Fruit fly (Drosophila melanogaster) whole organism, embryonic: ENCODE data around the gene deltaCOP.

Source experiments
- Bdp1 ChIP-seq: fragments of 200-800 bp; sonication (Bioruptor generic); optimal IDR thresholded peaks from 3 replicates; lab custom pipeline; 2016; ENCODE audit warnings: missing biosample characterization, missing genetic modification characterization
- CG10431 ChIP-seq: fragments of 200-800 bp; sonication (Bioruptor generic); optimal IDR thresholded peaks from 3 replicates; lab custom pipeline; 2018; ENCODE audit warnings: missing biosample characterization, mild to moderate bottlenecking, missing genetic modification characterization
- CG11456 ChIP-seq: fragments of 200-800 bp; sonication (Bioruptor generic); IDR thresholded peaks from 3 replicates; pipeline ENCODE4 v1.3.6; 2022; ENCODE audit warnings: missing biosample characterization, missing genetic modification characterization
- CG12155 ChIP-seq: fragments of 200-800 bp; sonication (Bioruptor generic); optimal IDR thresholded peaks from 3 replicates; lab custom pipeline; 2016; ENCODE audit warnings: missing biosample characterization, missing genetic modification characterization
- CG12219 ChIP-seq: fragments of 200-800 bp; sonication (Bioruptor generic); optimal IDR thresholded peaks from 3 replicates; lab custom pipeline; 2018; ENCODE audit warnings: missing biosample characterization, mild to moderate bottlenecking, missing genetic modification characterization
- CG14965 ChIP-seq: fragments of 200-800 bp; sonication (Bioruptor generic); optimal IDR thresholded peaks from 2 replicates; lab custom pipeline; 2016; ENCODE audit warnings: missing biosample characterization, missing genetic modification characterization, borderline replicate concordance
- CG15696 ChIP-seq: fragments of 200-800 bp; sonication (Bioruptor generic); optimal IDR thresholded peaks from 2 replicates; lab custom pipeline; 2019; ENCODE audit warnings: missing biosample characterization, mild to moderate bottlenecking, missing genetic modification characterization, moderate library complexity
- CG16815 ChIP-seq: fragments of 200-800 bp; sonication (Bioruptor generic); optimal IDR thresholded peaks from 3 replicates; lab custom pipeline; 2017; ENCODE audit warnings: missing biosample characterization, mild to moderate bottlenecking, missing genetic modification characterization
- CG17359 ChIP-seq: fragments of 200-800 bp; sonication (Bioruptor generic); optimal IDR thresholded peaks from 3 replicates; lab custom pipeline; 2018; ENCODE audit warnings: missing biosample characterization, mild to moderate bottlenecking, missing genetic modification characterization, moderate library complexity
- CG18262 ChIP-seq: fragments of 200-800 bp; optimal IDR thresholded peaks from 3 replicates; lab custom pipeline; 2019; ENCODE audit warnings: missing biosample characterization, mild to moderate bottlenecking, missing genetic modification characterization, moderate library complexity
- CG1832 ChIP-seq: fragments of 200-800 bp; sonication (Bioruptor generic); optimal IDR thresholded peaks from 2 replicates; lab custom pipeline; 2017; ENCODE audit warnings: missing biosample characterization, mild to moderate bottlenecking, missing genetic modification characterization, inconsistent platforms
- CG18476 ChIP-seq: fragments of 200-800 bp; sonication (Bioruptor generic); optimal IDR thresholded peaks from 2 replicates; lab custom pipeline; 2016; ENCODE audit warnings: missing biosample characterization, mild to moderate bottlenecking, missing genetic modification characterization
- CG32532 ChIP-seq: fragments of 200-800 bp; sonication (Bioruptor generic); IDR thresholded peaks from 2 replicates; pipeline ENCODE4 v1.3.6; 2022; ENCODE audit warnings: missing biosample characterization, missing genetic modification characterization
- CG32767 ChIP-seq: fragments of 200-800 bp; sonication (Bioruptor generic); IDR thresholded peaks from 2 replicates; pipeline ENCODE4 v1.3.6; 2022; ENCODE audit warnings: missing biosample characterization, missing genetic modification characterization
- CG33557 ChIP-seq: fragments of 200-800 bp; sonication (Bioruptor generic); optimal IDR thresholded peaks from 2 replicates; lab custom pipeline; 2019; ENCODE audit warnings: missing biosample characterization, mild to moderate bottlenecking, missing genetic modification characterization, moderate library complexity
- CG42726 ChIP-seq: fragments of 200-800 bp; sonication (Bioruptor generic); IDR thresholded peaks from 2 replicates; pipeline ENCODE4 v1.3.6; 2022; ENCODE audit warnings: missing biosample characterization, missing genetic modification characterization; ENCODE audit not compliant: partially characterized antibody
- CG4404 ChIP-seq: fragments of 200-800 bp; sonication (Bioruptor generic); IDR thresholded peaks from 2 replicates; pipeline ENCODE4 v1.3.6; 2022; ENCODE audit warnings: missing biosample characterization, missing genetic modification characterization
- CG7839 ChIP-seq: fragments of 200-800 bp; sonication (Bioruptor generic); optimal IDR thresholded peaks from 3 replicates; lab custom pipeline; 2018; ENCODE audit warnings: missing biosample characterization, mild to moderate bottlenecking, missing genetic modification characterization, moderate library complexity
- CG8359 ChIP-seq: fragments of 200-800 bp; sonication (Bioruptor generic); optimal IDR thresholded peaks from 2 replicates; lab custom pipeline; 2017; ENCODE audit warnings: missing biosample characterization, mild to moderate bottlenecking, missing genetic modification characterization, borderline replicate concordance
- CG8388 ChIP-seq: fragments of 200-800 bp; sonication (Bioruptor generic); optimal IDR thresholded peaks from 2 replicates; lab custom pipeline; 2019; ENCODE audit warnings: missing biosample characterization, mild to moderate bottlenecking, missing genetic modification characterization, moderate library complexity
- CG8944 ChIP-seq: fragments of 200-800 bp; sonication (Bioruptor generic); optimal IDR thresholded peaks from 3 replicates; lab custom pipeline; 2016; ENCODE audit warnings: missing biosample characterization, missing genetic modification characterization
- D19A ChIP-seq: fragments of 200-800 bp; optimal IDR thresholded peaks from 3 replicates; lab custom pipeline; 2019; ENCODE audit warnings: missing biosample characterization, mild to moderate bottlenecking, missing genetic modification characterization, moderate library complexity
- Fer3 ChIP-seq: fragments of 200-800 bp; sonication (Bioruptor generic); optimal IDR thresholded peaks from 2 replicates; lab custom pipeline; 2018; ENCODE audit warnings: missing biosample characterization, mild to moderate bottlenecking, missing genetic modification characterization, moderate library complexity
- HLH4C ChIP-seq: fragments of 200-800 bp; sonication (Bioruptor generic); IDR thresholded peaks from 3 replicates; pipeline ENCODE4 v1.3.6; 2022; ENCODE audit warnings: missing biosample characterization, missing genetic modification characterization; ENCODE audit not compliant: partially characterized antibody
- HmgZ ChIP-seq: fragments of 200-800 bp; sonication (Bioruptor generic); optimal IDR thresholded peaks from 2 replicates; lab custom pipeline; 2018; ENCODE audit warnings: missing biosample characterization, mild to moderate bottlenecking, missing genetic modification characterization
- Hr51 ChIP-seq, 2 experiments: fragments of 200-800 bp; sonication (Bioruptor generic); optimal IDR thresholded peaks; 2 replicates in 1 of 2; 3 replicates in 1 of 2; lab custom pipeline; 2016 to 2018; ENCODE audit warnings: missing biosample characterization in 2 of 2, missing genetic modification characterization in 2 of 2, mild to moderate bottlenecking in 1 of 2, moderate library complexity in 1 of 2
- Rx ChIP-seq: fragments of 200-800 bp; sonication (Bioruptor generic); IDR thresholded peaks from 2 replicates; pipeline ENCODE4 v1.3.6; 2022; ENCODE audit warnings: missing biosample characterization, missing genetic modification characterization
- Sin3A ChIP-seq: fragments of >200 bp; optimal IDR thresholded peaks from 2 replicates; lab custom pipeline; 2018
- ab ChIP-seq: fragments of 200-800 bp; sonication (Bioruptor generic); optimal IDR thresholded peaks from 2 replicates; lab custom pipeline; 2016; ENCODE audit warnings: missing biosample characterization, missing genetic modification characterization
- btn ChIP-seq: fragments of 200-800 bp; sonication (Bioruptor generic); optimal IDR thresholded peaks from 2 replicates; lab custom pipeline; 2016; ENCODE audit warnings: missing biosample characterization, missing genetic modification characterization
- cg ChIP-seq: fragments of 200-800 bp; sonication (Bioruptor generic); optimal IDR thresholded peaks from 3 replicates; lab custom pipeline; 2019; ENCODE audit warnings: missing biosample characterization, mild to moderate bottlenecking, missing genetic modification characterization, moderate library complexity
- crc ChIP-seq: fragments of 200-800 bp; sonication (Bioruptor generic); optimal IDR thresholded peaks from 2 replicates; lab custom pipeline; 2016; ENCODE audit warnings: missing biosample characterization, missing genetic modification characterization
- croc ChIP-seq: fragments of 200-800 bp; sonication (Bioruptor generic); conservative IDR thresholded peaks from 3 replicates; pipeline ENCODE4 v1.3.6; 2022; ENCODE audit warnings: missing biosample characterization, missing genetic modification characterization
- ems ChIP-seq: fragments of 200-800 bp; sonication (Bioruptor generic); optimal IDR thresholded peaks from 3 replicates; lab custom pipeline; 2016; ENCODE audit warnings: missing biosample characterization, missing genetic modification characterization
- ftz-f1 ChIP-seq: fragments of 200-800 bp; sonication (Bioruptor generic); optimal IDR thresholded peaks from 2 replicates; lab custom pipeline; 2016; ENCODE audit warnings: missing biosample characterization, missing genetic modification characterization
- grau ChIP-seq: fragments of 200-800 bp; optimal IDR thresholded peaks from 3 replicates; lab custom pipeline; 2019; ENCODE audit warnings: missing biosample characterization, mild to moderate bottlenecking, missing genetic modification characterization, moderate library complexity
- ind ChIP-seq: fragments of 200-800 bp; sonication (Bioruptor generic); optimal IDR thresholded peaks from 3 replicates; lab custom pipeline; 2016; ENCODE audit warnings: missing biosample characterization, missing genetic modification characterization
- knrl ChIP-seq: fragments of 200-800 bp; sonication (Bioruptor generic); IDR thresholded peaks from 3 replicates; pipeline ENCODE4 v1.3.6; 2022; ENCODE audit warnings: missing biosample characterization, missing genetic modification characterization; ENCODE audit not compliant: partially characterized antibody
- mirr ChIP-seq: fragments of 200-800 bp; sonication (Bioruptor generic); optimal IDR thresholded peaks from 3 replicates; lab custom pipeline; 2018; ENCODE audit warnings: missing biosample characterization, mild to moderate bottlenecking, missing genetic modification characterization
- nau ChIP-seq: fragments of 200-800 bp; sonication (Bioruptor generic); optimal IDR thresholded peaks from 3 replicates; lab custom pipeline; 2017; ENCODE audit warnings: missing biosample characterization, mild to moderate bottlenecking, missing genetic modification characterization, missing genetic modification reagents
- pita ChIP-seq: fragments of 200-800 bp; sonication (Bioruptor generic); optimal IDR thresholded peaks from 2 replicates; lab custom pipeline; 2017; ENCODE audit warnings: missing biosample characterization, mild to moderate bottlenecking, missing genetic modification characterization
- pum ChIP-seq: fragments of 200-800 bp; sonication (Bioruptor generic); optimal IDR thresholded peaks from 2 replicates; lab custom pipeline; 2016; ENCODE audit warnings: missing biosample characterization, missing genetic modification characterization
- rib ChIP-seq: fragments of 200-800 bp; sonication (Bioruptor generic); IDR thresholded peaks from 2 replicates; pipeline ENCODE4 v1.3.6; 2022; ENCODE audit warnings: missing biosample characterization, missing genetic modification characterization
- run ChIP-seq: fragments of 200-800 bp; sonication (Bioruptor generic); optimal IDR thresholded peaks from 3 replicates; lab custom pipeline; 2018; ENCODE audit warnings: missing biosample characterization, mild to moderate bottlenecking, missing genetic modification characterization
- sens-2 ChIP-seq: fragments of 200-800 bp; sonication (Bioruptor generic); IDR thresholded peaks from 2 replicates; pipeline ENCODE4 v1.3.6; 2022; ENCODE audit warnings: missing biosample characterization, missing genetic modification characterization
- slbo ChIP-seq: fragments of 200-800 bp; sonication (Bioruptor generic); IDR thresholded peaks from 2 replicates; pipeline ENCODE4 v1.3.6; 2022; ENCODE audit warnings: missing biosample characterization, missing genetic modification characterization
- so ChIP-seq: fragments of 200-800 bp; sonication (Bioruptor generic); IDR thresholded peaks from 3 replicates; pipeline ENCODE4 v1.3.6; 2022; ENCODE audit warnings: missing biosample characterization, missing genetic modification characterization
- vvl ChIP-seq: fragments of 200-800 bp; sonication (Bioruptor generic); IDR thresholded peaks from 2 replicates; pipeline ENCODE4 v1.3.6; 2022; ENCODE audit warnings: missing biosample characterization, missing genetic modification characterization
- yki ChIP-seq: fragments of >200 bp; optimal IDR thresholded peaks from 3 replicates; lab custom pipeline; 2018

Gene deltaCOP

DNA sequence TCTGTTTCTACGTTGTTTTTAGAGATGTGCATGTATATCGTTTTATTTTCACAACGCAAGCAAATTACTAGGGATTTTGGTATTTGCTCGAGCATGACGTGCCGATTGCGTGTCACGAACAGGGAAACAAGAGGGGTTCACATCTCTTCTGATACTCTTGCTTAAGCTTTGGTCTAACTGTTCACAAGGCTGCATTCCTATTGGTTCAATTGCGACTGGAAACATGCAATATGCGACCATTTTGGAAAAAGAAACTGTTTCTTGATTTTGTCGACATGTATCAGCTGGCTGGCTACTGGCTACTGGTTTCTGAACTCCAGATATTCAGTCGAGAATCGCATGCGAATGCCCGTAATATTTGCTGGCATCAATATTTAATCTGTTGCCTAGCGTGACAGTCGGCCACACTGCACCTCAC lies 18.6 kb upstream of the deltaCOP start, which contains the start of gene Coa8 (continued):
- TF ChIP-seq CG17359 = peak; percentile 12
- peak; percentile 29 for TF ChIP-seq CG15696 (tag; lab: Kevin White, UChicago)
- TF ChIP-seq so (GFP tag; lab: Robert Waterston, UW) = 0 out of 3 replicates have a peak, but pooled peaks have one; percentile 44
- peak; percentile 33; the same call in 1 of the 2 replicates for TF ChIP-seq CG4404
- TF ChIP-seq rib (GFP tag; lab: Robert Waterston, UW) = no peak
- peak; percentile 19 for TF ChIP-seq ems (GFP tag; lab: Kevin White, UChicago)

DNA sequence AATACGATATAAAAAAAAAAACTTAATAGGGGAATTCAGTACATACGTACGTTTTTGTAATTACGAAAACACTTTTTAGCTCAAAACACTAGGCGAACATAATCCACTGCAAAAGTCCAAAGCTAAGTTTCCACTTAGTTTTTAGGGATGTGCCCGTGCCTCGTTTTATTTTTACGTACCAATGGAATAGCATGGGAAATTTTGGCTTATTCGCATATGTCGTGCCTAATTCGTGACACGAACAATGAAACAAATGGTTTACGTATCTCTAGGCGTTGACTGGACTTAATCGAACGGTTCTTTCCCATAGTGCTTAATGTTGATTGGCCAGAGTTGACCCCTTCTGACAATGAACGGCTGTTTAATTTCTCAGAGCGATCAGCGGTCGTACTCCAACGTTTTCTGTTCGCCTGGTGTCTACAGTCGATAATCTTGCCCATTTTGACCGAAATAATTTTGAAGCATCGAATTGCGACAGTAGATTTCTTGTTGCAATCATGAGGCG lies 18.1 kb upstream of the deltaCOP start, which contains the start of gene CG14818:
CG14818 (minus strand) TSS at position 169 of the 505 bp plus-strand sequence.
- TF ChIP-seq CG32532 (peak; percentile 55; the same call in 1 of the 2 replicates), cg (GFP tag; lab: Kevin White, UChicago) (no peak), Fer3 (tag; lab: Kevin White, UChicago) (peak; percentile 70), CG18476 (GFP tag; lab: Kevin White, UChicago) (no peak), CG14965 (GFP tag; lab: Kevin White, UChicago) (no peak), HmgZ (tag; lab: Kevin White, UChicago) (peak; percentile 60), CG12155 (peak; percentile 65), CG16815 (GFP tag; lab: Kevin White, UChicago) (peak; percentile 17), run (tag; lab: Kevin White, UChicago) (no peak), Bdp1 (GFP tag; lab: Kevin White, UChicago) (peak; percentile 47), Rx (GFP tag; lab: Robert Waterston, UW) (peak; percentile 38), ftz-f1 (GFP tag; lab: Kevin White, UChicago) (no peak), crc (GFP tag; lab: Kevin White, UChicago) (peak; percentile 50), CG1832 (GFP tag; lab: Kevin White, UChicago) (no peak), Sin3A (lab: Kevin White, UChicago) (no peak), CG7839 (tag; lab: Kevin White, UChicago) (peak; percentile 66), nau (no peak), CG11456 (GFP tag; lab: Robert Waterston, UW) (peak; percentile 72; the same call in 1 of the 3 replicates), CG18262 (tag; lab: Kevin White, UChicago) (peak; percentile 19), knrl (peak; percentile 89), CG32767 (GFP tag; lab: Robert Waterston, UW) (no peak), sens-2 (GFP tag; lab: Robert Waterston, UW) (peak; percentile 40; the same call in 1 of the 2 replicates), HLH4C (peak; percentile 80), mirr (GFP tag; lab: Kevin White, UChicago) (peak; percentile 21), croc (GFP tag; lab: Robert Waterston, UW) (peak; percentile 29; the same call in 2 of the 3 replicates), D19A (peak; percentile 0), CG8388 (GFP tag; lab: Kevin White, UChicago) (peak; percentile 32), CG8944 (GFP tag; lab: Kevin White, UChicago) (peak; percentile 70), ab (GFP tag; lab: Kevin White, UChicago) (peak; percentile 53), ind (GFP tag; lab: Kevin White, UChicago) (peak; percentile 62), yki (lab: Kevin White, UChicago) (no peak), btn (no peak), pita (GFP tag; lab: Kevin White, UChicago) (no peak), CG10431 (no peak), CG12219 (peak; percentile 38), vvl (GFP tag; lab: Robert Waterston, UW) (peak; percentile 74), grau (peak; percentile 51), CG42726 (no peak; the same call in 1 of the 2 replicates), pum (peak; percentile 72), CG8359 (GFP tag; lab: Kevin White, UChicago) (no peak), CG33557 (peak; percentile 33), slbo (GFP tag; lab: Robert Waterston, UW) (peak; percentile 77), Hr51 (GFP tag; optimal IDR thresholded peaks at IDR 0.05; lab: Kevin White, UChicago) (peak; percentile 41 to 45)
